Worm (Caenorhabditis elegans) whole organism, L4/young adult: Measurements from ENCODE around the gene W06B4.1.

Source experiments
- dao-5 ChIP-seq: sonication (generic microtip); optimal IDR thresholded peaks from 2 replicates; lab custom pipeline; 2016; ENCODE audit warnings: missing genotype, missing genetic modification characterization, moderate library complexity, missing compliant biosample characterization
- him-1 ChIP-seq: sonication (generic microtip); optimal IDR thresholded peaks from 2 replicates; lab custom pipeline; 2016; ENCODE audit warnings: missing genotype, missing genetic modification reagents, missing genetic modification characterization, missing compliant biosample characterization

DNA sequence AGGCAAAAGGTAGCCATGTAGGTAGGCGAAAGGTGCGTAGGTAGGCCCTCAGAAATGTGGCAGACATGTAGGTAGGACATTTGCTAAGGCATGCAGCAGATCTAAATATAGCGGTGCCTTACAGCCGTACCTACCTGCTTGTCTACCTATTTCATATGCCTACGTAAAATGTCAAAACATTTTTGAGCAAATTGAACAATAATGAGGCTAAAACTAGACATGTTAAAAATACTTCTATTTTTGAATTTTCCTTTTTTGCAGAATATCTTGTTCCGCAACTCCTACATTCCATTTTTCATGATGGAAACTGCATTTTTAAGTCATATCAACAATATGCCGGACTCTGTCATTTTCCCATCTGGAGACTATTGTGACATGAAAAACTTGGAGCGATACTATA is 37.1 kb upstream of the W06B4.1 start:
- TF ChIP-seq him-1 (tag; lab: Kevin White, UChicago) (no peak), dao-5 (no peak)
